Fruit fly (Drosophila melanogaster) whole organism, embryonic: ENCODE measurements around the gene InR.
A peak's percentile ranks its signal among the peaks of the same experiment; 100 is the strongest.

Experiments used
- CG10462 ChIP-seq: fragments of 200-800 bp; sonication (Bioruptor generic); optimal IDR thresholded peaks from 2 replicates; lab custom pipeline; 2016; ENCODE audit warnings: missing biosample characterization, missing genetic modification characterization
- CG12659 ChIP-seq: fragments of 200-800 bp; sonication (Bioruptor generic); optimal IDR thresholded peaks from 3 replicates; lab custom pipeline; 2017; ENCODE audit warnings: mild to moderate bottlenecking, missing biosample characterization, missing genetic modification reagents, missing genetic modification characterization
- CG12769 ChIP-seq: fragments of 200-800 bp; sonication (Bioruptor generic); optimal IDR thresholded peaks from 2 replicates; lab custom pipeline; 2019; ENCODE audit warnings: missing biosample characterization, mild to moderate bottlenecking, missing genetic modification characterization, moderate library complexity
- CG17612 ChIP-seq: fragments of 200-800 bp; sonication (Bioruptor generic); IDR thresholded peaks from 2 replicates; pipeline ENCODE4 v1.3.6; 2022; ENCODE audit warnings: missing biosample characterization, missing genetic modification characterization
- CG2120 ChIP-seq: fragments of 200-800 bp; sonication (Bioruptor generic); optimal IDR thresholded peaks from 3 replicates; lab custom pipeline; 2016; ENCODE audit warnings: missing biosample characterization, missing genetic modification characterization
- CG2202 ChIP-seq: fragments of 200-800 bp; sonication (Bioruptor generic); optimal IDR thresholded peaks from 2 replicates; lab custom pipeline; 2018; ENCODE audit warnings: missing biosample characterization, mild to moderate bottlenecking, missing genetic modification characterization
- CG3281 ChIP-seq: fragments of 200-800 bp; sonication (Bioruptor generic); optimal IDR thresholded peaks from 3 replicates; lab custom pipeline; 2017; ENCODE audit warnings: missing biosample characterization, mild to moderate bottlenecking, missing genetic modification characterization
- CG4282 ChIP-seq: fragments of 200-800 bp; sonication (Bioruptor generic); optimal IDR thresholded peaks from 2 replicates; lab custom pipeline; 2016; ENCODE audit warnings: missing biosample characterization, missing genetic modification characterization
- CG4854 ChIP-seq: fragments of 200-800 bp; sonication (Bioruptor generic); optimal IDR thresholded peaks from 2 replicates; lab custom pipeline; 2016; ENCODE audit warnings: missing biosample characterization, missing genetic modification characterization, inconsistent platforms
- CG6654 ChIP-seq: fragments of 200-800 bp; sonication (Bioruptor generic); optimal IDR thresholded peaks from 2 replicates; lab custom pipeline; 2017; ENCODE audit warnings: missing biosample characterization, mild to moderate bottlenecking, missing genetic modification characterization
- CG6683 ChIP-seq: fragments of 200-800 bp; sonication (Bioruptor generic); optimal IDR thresholded peaks from 2 replicates; lab custom pipeline; 2017; ENCODE audit warnings: missing biosample characterization, mild to moderate bottlenecking, missing genetic modification characterization, missing genetic modification reagents
- CG6854 ChIP-seq: fragments of 200-800 bp; sonication (Bioruptor generic); optimal IDR thresholded peaks from 3 replicates; lab custom pipeline; 2017; ENCODE audit warnings: missing biosample characterization, mild to moderate bottlenecking, missing genetic modification characterization
- CG7745 ChIP-seq: fragments of 200-800 bp; sonication (Bioruptor generic); optimal IDR thresholded peaks from 2 replicates; lab custom pipeline; 2018; ENCODE audit warnings: missing biosample characterization, mild to moderate bottlenecking, missing genetic modification characterization, moderate library complexity
- CG8478 ChIP-seq: fragments of >200 bp; optimal IDR thresholded peaks from 2 replicates; lab custom pipeline; 2018
- CG9876 ChIP-seq: fragments of 200-800 bp; sonication (Bioruptor generic); optimal IDR thresholded peaks from 2 replicates; lab custom pipeline; 2016; ENCODE audit warnings: missing biosample characterization, missing genetic modification characterization
- D ChIP-seq, 2 experiments: fragments of 200-800 bp in 1 of 2; fragments of >200 bp in 1 of 2; sonication (Bioruptor generic) in 1 of 2; optimal IDR thresholded peaks; 2 replicates in 1 of 2; 3 replicates in 1 of 2; lab custom pipeline; 2017; ENCODE audit warnings: mild to moderate bottlenecking in 1 of 2, missing biosample characterization in 1 of 2, missing genetic modification characterization in 1 of 2, missing genetic modification reagents in 1 of 2
- GATAe ChIP-seq: fragments of 200-800 bp; sonication (Bioruptor generic); conservative IDR thresholded peaks from 2 replicates; pipeline ENCODE4 v1.3.6; 2022; ENCODE audit warnings: missing biosample characterization, missing genetic modification characterization
- Gsc ChIP-seq: fragments of 200-800 bp; sonication (Bioruptor generic); IDR thresholded peaks from 2 replicates; pipeline ENCODE4 v1.3.6; 2022; ENCODE audit warnings: missing biosample characterization, missing genetic modification characterization
- HHEX ChIP-seq: fragments of 200-800 bp; sonication (Bioruptor generic); optimal IDR thresholded peaks from 3 replicates; lab custom pipeline; 2017; ENCODE audit warnings: missing biosample characterization, mild to moderate bottlenecking, missing genetic modification characterization, missing genetic modification reagents
- Hmx ChIP-seq: fragments of 200-800 bp; sonication (Bioruptor generic); optimal IDR thresholded peaks from 2 replicates; lab custom pipeline; 2016; ENCODE audit warnings: missing biosample characterization, missing genetic modification characterization
- MBD-R2 ChIP-seq: fragments of 200-800 bp; sonication (Bioruptor generic); IDR thresholded peaks from 2 replicates; pipeline ENCODE4 v1.3.6; 2022; ENCODE audit warnings: missing biosample characterization, missing genetic modification characterization
- NK7.1 ChIP-seq: fragments of 200-800 bp; sonication (Bioruptor generic); optimal IDR thresholded peaks from 3 replicates; lab custom pipeline; 2016; ENCODE audit warnings: missing biosample characterization, missing genetic modification characterization
- Nf-YC ChIP-seq: fragments of 200-800 bp; optimal IDR thresholded peaks from 3 replicates; lab custom pipeline; 2019; ENCODE audit warnings: missing biosample characterization, mild to moderate bottlenecking, missing genetic modification characterization, moderate library complexity
- Optix ChIP-seq: fragments of 200-800 bp; sonication (Bioruptor generic); IDR thresholded peaks from 3 replicates; pipeline ENCODE4 v1.3.6; 2022; ENCODE audit warnings: missing biosample characterization, missing genetic modification characterization
- Vsx1 ChIP-seq: fragments of 200-800 bp; sonication (Bioruptor generic); optimal IDR thresholded peaks from 2 replicates; lab custom pipeline; 2017; ENCODE audit warnings: missing biosample characterization, mild to moderate bottlenecking, missing genetic modification characterization, missing genetic modification reagents
- Xbp1 ChIP-seq: fragments of 200-800 bp; sonication (Bioruptor generic); optimal IDR thresholded peaks from 3 replicates; lab custom pipeline; 2016; ENCODE audit warnings: missing biosample characterization, mild to moderate bottlenecking, missing genetic modification characterization
- bab2 ChIP-seq: fragments of 200-800 bp; sonication (Bioruptor generic); optimal IDR thresholded peaks from 2 replicates; lab custom pipeline; 2016; ENCODE audit warnings: missing biosample characterization, missing genetic modification characterization
- bsh ChIP-seq, 2 experiments: fragments of 200-800 bp; sonication (Bioruptor generic); optimal IDR thresholded peaks; 2 replicates each; lab custom pipeline; 2017 to 2018; ENCODE audit warnings: mild to moderate bottlenecking in 2 of 2, missing biosample characterization in 2 of 2, missing genetic modification characterization in 2 of 2, moderate library complexity in 1 of 2
- btn ChIP-seq: fragments of 200-800 bp; sonication (Bioruptor generic); optimal IDR thresholded peaks from 2 replicates; lab custom pipeline; 2016; ENCODE audit warnings: missing biosample characterization, missing genetic modification characterization
- dan ChIP-seq: fragments of 200-800 bp; sonication (Bioruptor generic); IDR thresholded peaks from 2 replicates; pipeline ENCODE4 v1.3.6; 2022; ENCODE audit warnings: missing biosample characterization, missing genetic modification characterization
- emc ChIP-seq: fragments of 200-800 bp; sonication (Bioruptor generic); optimal IDR thresholded peaks from 2 replicates; lab custom pipeline; 2016; ENCODE audit warnings: missing biosample characterization, missing genetic modification characterization
- fd3F ChIP-seq: fragments of 200-800 bp; sonication (Bioruptor generic); optimal IDR thresholded peaks from 2 replicates; lab custom pipeline; 2018; ENCODE audit warnings: missing biosample characterization, mild to moderate bottlenecking, missing genetic modification characterization, moderate library complexity
- fd96Cb ChIP-seq: fragments of 200-800 bp; sonication (Bioruptor generic); optimal IDR thresholded peaks from 2 replicates; lab custom pipeline; 2018; ENCODE audit warnings: missing biosample characterization, mild to moderate bottlenecking, missing genetic modification characterization, moderate library complexity
- grn ChIP-seq: fragments of 200-800 bp; sonication (Bioruptor generic); optimal IDR thresholded peaks from 3 replicates; lab custom pipeline; 2017; ENCODE audit warnings: missing biosample characterization, missing genetic modification characterization
- gt ChIP-seq: fragments of 200-800 bp; sonication (Bioruptor generic); IDR thresholded peaks from 2 replicates; pipeline ENCODE4 v1.3.6; 2022; ENCODE audit warnings: missing biosample characterization, missing genetic modification characterization
- h ChIP-seq: fragments of >200 bp; optimal IDR thresholded peaks from 2 replicates; lab custom pipeline; 2017
- ind ChIP-seq: fragments of 200-800 bp; sonication (Bioruptor generic); optimal IDR thresholded peaks from 3 replicates; lab custom pipeline; 2016; ENCODE audit warnings: missing biosample characterization, missing genetic modification characterization
- ken ChIP-seq: fragments of 200-800 bp; sonication (Bioruptor generic); IDR thresholded peaks from 3 replicates; pipeline ENCODE4 v1.3.6; 2022; ENCODE audit warnings: missing biosample characterization, missing genetic modification characterization
- lbe ChIP-seq: fragments of 200-800 bp; sonication (Bioruptor generic); optimal IDR thresholded peaks from 2 replicates; lab custom pipeline; 2016; ENCODE audit warnings: missing biosample characterization, mild to moderate bottlenecking, missing genetic modification characterization
- nerfin-2 ChIP-seq: fragments of 200-800 bp; sonication (Bioruptor generic); IDR thresholded peaks from 2 replicates; pipeline ENCODE4 v1.3.6; 2022; ENCODE audit warnings: missing biosample characterization, missing genetic modification characterization; ENCODE audit not compliant: partially characterized antibody
- odd ChIP-seq: fragments of 200-800 bp; sonication (Bioruptor generic); optimal IDR thresholded peaks from 2 replicates; lab custom pipeline; 2017; ENCODE audit warnings: missing biosample characterization, mild to moderate bottlenecking, missing genetic modification characterization
- pan ChIP-seq, 4 experiments: fragments of >200 bp in 3 of 4; fragments of 200-800 bp in 1 of 4; sonication (Bioruptor generic) in 1 of 4; optimal IDR thresholded peaks in 3 of 4; IDR thresholded peaks in 1 of 4; 2 replicates each; pipeline versions ENCODE4 v1.3.6 to Lab custom; 2017 to 2022; ENCODE audit warnings: missing biosample characterization in 2 of 4, missing genetic modification characterization in 2 of 4, mixed read lengths in 1 of 4
- pb ChIP-seq: fragments of 200-800 bp; sonication (Bioruptor generic); optimal IDR thresholded peaks from 3 replicates; lab custom pipeline; 2016; ENCODE audit warnings: missing biosample characterization, missing genetic modification characterization
- sens ChIP-seq: fragments of 200-800 bp; sonication (Bioruptor generic); peaks from one replicate; lab custom pipeline; 2016; ENCODE audit warnings: missing biosample characterization, missing genetic modification characterization
- slbo ChIP-seq: fragments of 200-800 bp; sonication (Bioruptor generic); IDR thresholded peaks from 2 replicates; pipeline ENCODE4 v1.3.6; 2022; ENCODE audit warnings: missing biosample characterization, missing genetic modification characterization
- tll ChIP-seq, 2 experiments: fragments of 200-800 bp in 1 of 2; fragments of >200 bp in 1 of 2; sonication (Bioruptor generic) in 1 of 2; optimal IDR thresholded peaks; 2 replicates each; lab custom pipeline; 2017 to 2019; ENCODE audit warnings: missing biosample characterization in 2 of 2, missing genetic modification characterization in 2 of 2, mild to moderate bottlenecking in 1 of 2, moderate library complexity in 1 of 2
- trem ChIP-seq: fragments of 200-800 bp; optimal IDR thresholded peaks from 3 replicates; lab custom pipeline; 2019; ENCODE audit warnings: missing biosample characterization, mild to moderate bottlenecking, missing genetic modification characterization, moderate library complexity
- unc-4 ChIP-seq: fragments of 200-800 bp; sonication (Bioruptor generic); IDR thresholded peaks from 2 replicates; pipeline ENCODE4 v1.3.6; 2022; ENCODE audit warnings: missing biosample characterization, missing genetic modification characterization; ENCODE audit not compliant: partially characterized antibody
- wek ChIP-seq: fragments of 200-800 bp; sonication (Bioruptor generic); optimal IDR thresholded peaks from 3 replicates; lab custom pipeline; 2018; ENCODE audit warnings: missing biosample characterization, mild to moderate bottlenecking, missing genetic modification characterization, moderate library complexity
- z ChIP-seq: fragments of 200-800 bp; sonication (Bioruptor generic); IDR thresholded peaks from 3 replicates; pipeline ENCODE4 v1.3.6; 2022; ENCODE audit warnings: missing biosample characterization, missing genetic modification characterization

Gene InR

DNA sequence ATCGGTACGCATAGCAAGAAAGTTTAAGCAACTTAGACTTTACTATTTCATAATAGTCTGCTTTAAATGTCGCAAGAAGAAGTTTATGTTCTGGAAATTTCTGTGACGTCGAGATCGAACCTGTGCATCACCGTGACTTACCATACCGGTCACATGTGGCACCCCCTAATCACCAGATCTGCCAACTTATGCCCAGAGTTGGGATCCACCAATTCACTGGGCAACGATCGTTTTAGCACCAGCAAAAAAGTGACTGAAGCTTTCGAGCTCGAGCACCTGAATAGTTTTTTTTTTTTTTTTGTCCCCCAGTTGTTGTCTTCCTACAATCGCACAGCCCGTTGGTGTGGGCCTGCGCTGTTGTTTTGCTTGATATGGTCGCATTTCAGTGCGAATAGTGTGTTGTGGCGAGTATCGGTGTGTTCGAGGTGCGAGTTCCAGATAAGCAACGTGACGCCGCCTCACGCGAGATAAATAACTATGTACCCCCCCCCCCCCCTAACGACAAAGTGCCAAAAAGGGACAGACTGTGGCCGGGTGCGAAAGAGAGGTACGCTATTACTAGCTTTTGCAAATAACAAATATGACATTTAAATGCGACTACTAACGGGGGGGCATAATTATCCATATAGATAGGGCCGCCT lies 34.7 kb downstream of the InR start (continued):
- TF ChIP-seq odd (GFP tag; lab: Kevin White, UChicago): no peak
- TF ChIP-seq CG10462 (GFP tag; lab: Kevin White, UChicago): no peak
- no peak for TF ChIP-seq tll (GFP tag; optimal IDR thresholded peaks at IDR 0.05; lab: Kevin White, UChicago)
- TF ChIP-seq CG12769: peak; percentile 45
- no peak for TF ChIP-seq ind (GFP tag; lab: Kevin White, UChicago)
- no peak for TF ChIP-seq Xbp1 (GFP tag; lab: Kevin White, UChicago)
- TF ChIP-seq ken (GFP tag; lab: Robert Waterston, UW): no peak
- no peak for TF ChIP-seq CG2202
- TF ChIP-seq lbe: no peak
- no peak for TF ChIP-seq nerfin-2 (GFP tag; lab: Robert Waterston, UW)
- no peak for TF ChIP-seq pb (GFP tag; lab: Kevin White, UChicago)
- no peak for TF ChIP-seq gt (GFP tag; lab: Robert Waterston, UW)
- TF ChIP-seq CG6854: no peak
- no peak for TF ChIP-seq trem (tag; lab: Kevin White, UChicago)
- no peak for TF ChIP-seq btn
- TF ChIP-seq slbo (GFP tag; lab: Robert Waterston, UW): 0 out of 2 replicates have a peak, but pooled peaks have one; percentile 29
- TF ChIP-seq wek (GFP tag; lab: Kevin White, UChicago): no peak
- TF ChIP-seq CG4282 (GFP tag; lab: Kevin White, UChicago): no peak
- TF ChIP-seq dan (GFP tag; lab: Robert Waterston, UW): no peak
- no peak for TF ChIP-seq CG8478 (lab: Kevin White, UChicago)
- TF ChIP-seq sens (GFP tag; lab: Kevin White, UChicago): no peak
- TF ChIP-seq CG12659 (GFP tag; lab: Kevin White, UChicago): no peak
- no peak for TF ChIP-seq unc-4 (GFP tag; lab: Robert Waterston, UW)
- no peak for TF ChIP-seq Optix
- peak; percentile 6 for TF ChIP-seq Nf-YC (tag; lab: Kevin White, UChicago)
- TF ChIP-seq fd3F (GFP tag; lab: Kevin White, UChicago): no peak
- no peak for TF ChIP-seq bab2
- TF ChIP-seq CG3281 (GFP tag; lab: Kevin White, UChicago): peak; percentile 16
- TF ChIP-seq MBD-R2 (GFP tag; lab: Robert Waterston, UW): no peak
- no peak for TF ChIP-seq NK7.1 (GFP tag; lab: Kevin White, UChicago)
- TF ChIP-seq CG6654 (GFP tag; lab: Kevin White, UChicago): no peak
- peak; percentile 15 for TF ChIP-seq HHEX
- TF ChIP-seq Vsx1 (GFP tag; lab: Kevin White, UChicago): no peak
- no peak for TF ChIP-seq CG7745 (tag; lab: Kevin White, UChicago)
- TF ChIP-seq bsh (GFP tag; optimal IDR thresholded peaks at IDR 0.05; lab: Kevin White, UChicago): no peak
- TF ChIP-seq CG2120 (GFP tag; lab: Kevin White, UChicago): no peak
- TF ChIP-seq Gsc (GFP tag; lab: Robert Waterston, UW): no peak
- TF ChIP-seq GATAe (GFP tag; lab: Robert Waterston, UW): peak; percentile 81
- no peak for TF ChIP-seq h (lab: Kevin White, UChicago)
- no peak for TF ChIP-seq grn (GFP tag; lab: Kevin White, UChicago)
- TF ChIP-seq CG6683: no peak
- no peak for TF ChIP-seq D (optimal IDR thresholded peaks at IDR 0.05; lab: Kevin White, UChicago)
- no peak for TF ChIP-seq D (GFP tag; optimal IDR thresholded peaks at IDR 0.05; lab: Kevin White, UChicago)
- TF ChIP-seq emc: no peak
- TF ChIP-seq fd96Cb (tag; lab: Kevin White, UChicago): no peak
- TF ChIP-seq CG4854: no peak
- TF ChIP-seq Hmx (GFP tag; lab: Kevin White, UChicago): no peak
- TF ChIP-seq z: no peak
- TF ChIP-seq CG17612 (GFP tag; lab: Robert Waterston, UW): no peak
- no peak for TF ChIP-seq CG9876 (GFP tag; lab: Kevin White, UChicago)
- TF ChIP-seq pan (optimal IDR thresholded peaks at IDR 0.05; lab: Kevin White, UChicago): no peak
- TF ChIP-seq pan (GFP tag; optimal IDR thresholded peaks at IDR 0.05 in 1 of 2, IDR thresholded peaks at IDR 0.05 in 1 of 2): no peak
